Worm (Caenorhabditis elegans) whole organism, young adult: ENCODE data around the gene F23H12.7.

ENCODE experiments used
- B0035.1 ChIP-seq: sonication (generic microtip); optimal IDR thresholded peaks from 2 replicates; lab custom pipeline; 2016; ENCODE audit warnings: missing genetic modification characterization, mild to moderate bottlenecking, missing compliant biosample characterization, missing genotype, missing genetic modification reagents
- B0336.3 ChIP-seq: fragments of 200-800 bp; sonication (Bioruptor generic); IDR thresholded peaks from 2 replicates; pipeline ENCODE4 v1.3.6; 2022; ENCODE audit warnings: missing genetic modification characterization, missing compliant biosample characterization
- C06A6.2 ChIP-seq: fragments of 200-800 bp; sonication (Bioruptor generic); conservative IDR thresholded peaks from 2 replicates; pipeline ENCODE4 v1.3.6; 2022; ENCODE audit warnings: missing genetic modification characterization, missing compliant biosample characterization
- C17E4.6 ChIP-seq: fragments of 200-800 bp; sonication (Bioruptor generic); IDR thresholded peaks from 2 replicates; pipeline ENCODE4 v1.3.6; 2022; ENCODE audit warnings: missing genetic modification reagents, missing genetic modification characterization, missing compliant biosample characterization
- D2030.7 ChIP-seq: fragments of 200-800 bp; sonication (Bioruptor generic); IDR thresholded peaks from 2 replicates; pipeline ENCODE4 v1.3.6; 2022; ENCODE audit warnings: missing genetic modification reagents, missing genetic modification characterization, missing compliant biosample characterization
- F10E7.11 ChIP-seq: sonication (generic microtip); optimal IDR thresholded peaks from 2 replicates; lab custom pipeline; 2017; ENCODE audit warnings: mild to moderate bottlenecking, missing genetic modification characterization, moderate library complexity, missing compliant biosample characterization
- F23B12.7 ChIP-seq: sonication (generic microtip); optimal IDR thresholded peaks from 2 replicates; lab custom pipeline; 2017; ENCODE audit warnings: missing genetic modification characterization, mild to moderate bottlenecking, missing compliant biosample characterization, antibody characterized with exemption, moderate library complexity; ENCODE audit not compliant: insufficient read depth
- F37B4.10 ChIP-seq: fragments of 200-800 bp; sonication (Bioruptor generic); IDR thresholded peaks from 2 replicates; pipeline ENCODE4 v1.3.6; 2022; ENCODE audit warnings: missing genetic modification characterization, missing compliant biosample characterization
- Y79H2A.3 ChIP-seq: fragments of 200-800 bp; sonication (Bioruptor generic); conservative IDR thresholded peaks from 2 replicates; pipeline ENCODE4 v1.3.6; 2022; ENCODE audit warnings: missing genetic modification reagents, missing genetic modification characterization, missing compliant biosample characterization
- atf-7 ChIP-seq: sonication (generic microtip); optimal IDR thresholded peaks from 2 replicates; lab custom pipeline; 2017; ENCODE audit warnings: mild to moderate bottlenecking, missing genetic modification characterization, missing compliant biosample characterization
- attf-3 ChIP-seq: fragments of 200-800 bp; sonication (Bioruptor generic); conservative IDR thresholded peaks from 2 replicates; pipeline ENCODE4 v1.3.6; 2022; ENCODE audit warnings: missing genetic modification reagents, missing genetic modification characterization, missing compliant biosample characterization
- attf-5 ChIP-seq: fragments of 200-800 bp; sonication (Bioruptor generic); optimal IDR thresholded peaks from 2 replicates; lab custom pipeline; 2018; ENCODE audit warnings: mild to moderate bottlenecking, missing genetic modification characterization, missing compliant biosample characterization
- bed-1 ChIP-seq: fragments of 200-800 bp; sonication (Bioruptor generic); IDR thresholded peaks from 2 replicates; pipeline ENCODE4 v1.3.6; 2022; ENCODE audit warnings: missing genetic modification reagents, missing genetic modification characterization, missing compliant biosample characterization
- bed-2 ChIP-seq: fragments of 200-800 bp; sonication (Bioruptor generic); IDR thresholded peaks from 2 replicates; pipeline ENCODE4 v1.3.6; 2022; ENCODE audit warnings: missing genetic modification reagents, missing genetic modification characterization, missing compliant biosample characterization
- cebp-1 ChIP-seq, 2 experiments: fragments of 200-800 bp in 1 of 2; sonication (Bioruptor generic) in 1 of 2; sonication (generic microtip) in 1 of 2; IDR thresholded peaks in 1 of 2; optimal IDR thresholded peaks in 1 of 2; 2 replicates each; pipeline versions ENCODE4 v1.3.6 to Lab custom; 2017 to 2022; ENCODE audit warnings: missing compliant biosample characterization in 2 of 2, missing genetic modification characterization in 2 of 2, mild to moderate bottlenecking in 1 of 2, missing genetic modification reagents in 1 of 2, moderate library complexity in 1 of 2
- ceh-100 ChIP-seq: fragments of 200-800 bp; sonication (Bioruptor generic); IDR thresholded peaks from 2 replicates; pipeline ENCODE4 v1.3.6; 2022; ENCODE audit warnings: missing genetic modification reagents, missing genetic modification characterization, missing compliant biosample characterization
- chd-7 ChIP-seq: sonication (generic microtip); optimal IDR thresholded peaks from 2 replicates; lab custom pipeline; 2016; ENCODE audit warnings: mild to moderate bottlenecking, missing genetic modification characterization, moderate library complexity, missing compliant biosample characterization
- dpff-1 ChIP-seq: sonication (generic microtip); optimal IDR thresholded peaks from 2 replicates; lab custom pipeline; 2017; ENCODE audit warnings: mild to moderate bottlenecking, missing genetic modification characterization, missing compliant biosample characterization
- efl-1 ChIP-seq: fragments of 150-350 bp; optimal IDR thresholded peaks from 2 replicates; lab custom pipeline; 2014; ENCODE audit warnings: missing biosample characterization, missing genetic modification reagents, missing genetic modification characterization
- egl-18 ChIP-seq: fragments of 200-800 bp; sonication (Bioruptor generic); IDR thresholded peaks from 2 replicates; pipeline ENCODE4 v1.3.6; 2022; ENCODE audit warnings: missing genetic modification reagents, missing genetic modification characterization, missing compliant biosample characterization
- fkh-3 ChIP-seq: sonication (generic microtip); optimal IDR thresholded peaks from 2 replicates; lab custom pipeline; 2016; ENCODE audit warnings: mild to moderate bottlenecking, missing genetic modification characterization, missing compliant biosample characterization
- gei-17 ChIP-seq: fragments of 200-800 bp; sonication (Bioruptor generic); optimal IDR thresholded peaks from 2 replicates; lab custom pipeline; 2018; ENCODE audit warnings: mild to moderate bottlenecking, missing genetic modification characterization, missing compliant biosample characterization
- him-1 ChIP-seq: sonication (generic microtip); optimal IDR thresholded peaks from 2 replicates; lab custom pipeline; 2016; ENCODE audit warnings: missing genotype, missing genetic modification reagents, missing genetic modification characterization, missing compliant biosample characterization
- hrde-1 ChIP-seq: sonication (generic microtip); optimal IDR thresholded peaks from 2 replicates; lab custom pipeline; 2016; ENCODE audit warnings: missing genetic modification characterization, mild to moderate bottlenecking, missing compliant biosample characterization, moderate library complexity, missing genotype, missing genetic modification reagents, borderline replicate concordance
- let-526 ChIP-seq: fragments of 200-800 bp; sonication (Bioruptor generic); IDR thresholded peaks from 2 replicates; pipeline ENCODE4 v1.3.6; 2022; ENCODE audit warnings: missing genetic modification reagents, missing genetic modification characterization, missing compliant biosample characterization
- lin-26 ChIP-seq: fragments of 200-800 bp; sonication (Bioruptor generic); IDR thresholded peaks from 2 replicates; pipeline ENCODE4 v1.3.6; 2022; ENCODE audit warnings: missing genetic modification reagents, missing genetic modification characterization, missing compliant biosample characterization
- lir-1 ChIP-seq: fragments of 200-800 bp; sonication (Bioruptor generic); conservative IDR thresholded peaks from 2 replicates; pipeline ENCODE4 v1.3.6; 2022; ENCODE audit warnings: missing genetic modification reagents, missing genetic modification characterization, missing compliant biosample characterization
- madf-10 ChIP-seq: sonication (generic microtip); optimal IDR thresholded peaks from 2 replicates; lab custom pipeline; 2016; ENCODE audit warnings: mild to moderate bottlenecking, missing genetic modification characterization, missing compliant biosample characterization
- madf-6 ChIP-seq: fragments of 200-800 bp; sonication (Bioruptor generic); IDR thresholded peaks from 2 replicates; pipeline ENCODE4 v1.3.6; 2022; ENCODE audit warnings: missing genetic modification reagents, missing genetic modification characterization, missing compliant biosample characterization
- madf-8 ChIP-seq: fragments of 200-800 bp; sonication (Bioruptor generic); conservative IDR thresholded peaks from 2 replicates; pipeline ENCODE4 v1.3.6; 2022; ENCODE audit warnings: missing genetic modification reagents, missing genetic modification characterization, missing compliant biosample characterization
- mel-28 ChIP-seq: sonication (generic microtip); optimal IDR thresholded peaks from 2 replicates; lab custom pipeline; 2016; ENCODE audit warnings: borderline replicate concordance, mild to moderate bottlenecking, missing genetic modification characterization, missing compliant biosample characterization
- nfyb-1 ChIP-seq: fragments of 200-800 bp; sonication (Bioruptor generic); IDR thresholded peaks from 2 replicates; pipeline ENCODE4 v1.3.6; 2022; ENCODE audit warnings: missing genetic modification reagents, missing genetic modification characterization, missing compliant biosample characterization
- nhr-179 ChIP-seq: sonication (generic microtip); optimal IDR thresholded peaks from 2 replicates; lab custom pipeline; 2016; ENCODE audit warnings: mild to moderate bottlenecking, missing genetic modification characterization, missing compliant biosample characterization
- nhr-80 ChIP-seq: sonication (generic microtip); optimal IDR thresholded peaks from 2 replicates; lab custom pipeline; 2016; ENCODE audit warnings: missing genetic modification characterization, missing compliant biosample characterization
- sea-2 ChIP-seq: fragments of 200-800 bp; sonication (Bioruptor generic); IDR thresholded peaks from 2 replicates; pipeline ENCODE4 v1.3.6; 2022; ENCODE audit warnings: missing genetic modification characterization, missing compliant biosample characterization
- snpc-1.1 ChIP-seq: sonication (generic microtip); optimal IDR thresholded peaks from 2 replicates; lab custom pipeline; 2017; ENCODE audit warnings: missing genetic modification characterization, mild to moderate bottlenecking, missing compliant biosample characterization, antibody characterized with exemption, moderate library complexity, missing genotype, missing genetic modification reagents; ENCODE audit not compliant: insufficient read depth
- ztf-25 ChIP-seq: fragments of 200-800 bp; sonication (Bioruptor generic); IDR thresholded peaks from 2 replicates; pipeline ENCODE4 v1.3.6; 2022; ENCODE audit warnings: missing genetic modification reagents, missing genetic modification characterization, missing compliant biosample characterization
- ztf-26 ChIP-seq: sonication (generic microtip); optimal IDR thresholded peaks from 2 replicates; lab custom pipeline; 2017; ENCODE audit warnings: missing genetic modification characterization, missing compliant biosample characterization
- ztf-6 ChIP-seq: fragments of 200-800 bp; sonication (Bioruptor generic); IDR thresholded peaks from 2 replicates; pipeline ENCODE4 v1.3.6; 2022; ENCODE audit warnings: missing genetic modification reagents, missing genetic modification characterization, missing compliant biosample characterization

F23H12.7 gene

ce11 chrV:12397545-12397944 is 26.1 kb downstream of the F23H12.7 start, which contains the start of gene K01D12.5:
Gene K01D12.5 (plus strand): TSS chrV:12397845.
- no peak for TF ChIP-seq snpc-1.1 (tag; lab: Kevin White, UChicago)
- TF ChIP-seq chd-7 (tag; lab: Kevin White, UChicago): no peak
- TF ChIP-seq nfyb-1: no peak
- TF ChIP-seq lin-26: no peak
- TF ChIP-seq nhr-179: no peak
- TF ChIP-seq fkh-3 (tag; lab: Kevin White, UChicago): no peak
- no peak for TF ChIP-seq him-1 (tag; lab: Kevin White, UChicago)
- no peak for TF ChIP-seq F37B4.10 (GFP tag; lab: Robert Waterston, UW)
- no peak for TF ChIP-seq Y79H2A.3 (GFP tag; lab: Robert Waterston, UW)
- no peak for TF ChIP-seq C17E4.6 (GFP tag; lab: Robert Waterston, UW)
- TF ChIP-seq let-526 (GFP tag; lab: Robert Waterston, UW): no peak
- no peak for TF ChIP-seq bed-2 (GFP tag; lab: Robert Waterston, UW)
- no peak for TF ChIP-seq egl-18 (GFP tag; lab: Robert Waterston, UW)
- no peak for TF ChIP-seq ztf-6 (GFP tag; lab: Robert Waterston, UW)
- TF ChIP-seq B0035.1: no peak

- TF ChIP-seq F23B12.7 (peak; percentile 4), attf-3 (GFP tag; lab: Robert Waterston, UW) (peak; percentile 96), mel-28 (tag; lab: Kevin White, UChicago) (no peak), nhr-80 (tag; lab: Kevin White, UChicago) (peak; percentile 18), C06A6.2 (GFP tag; lab: Robert Waterston, UW) (no peak), hrde-1 (tag; lab: Kevin White, UChicago) (no peak), ceh-100 (GFP tag; lab: Robert Waterston, UW) (no peak), D2030.7 (GFP tag; lab: Robert Waterston, UW) (no peak), madf-10 (tag; lab: Kevin White, UChicago) (no peak), attf-5 (peak; percentile 7), atf-7 (tag; lab: Kevin White, UChicago) (peak; percentile 33), madf-6 (GFP tag; lab: Robert Waterston, UW) (peak; percentile 29; the same call in 1 of the 2 replicates)
Observed at ce11 chrV:12400677-12401236, 29.3 kb downstream of the F23H12.7 start, which contains the start of the genes K01D12.20 and miga-1. Gene K01D12.20 (minus strand): TSS chrV:12400814. Gene miga-1 (minus strand): TSS chrV:12400859.

DNA sequence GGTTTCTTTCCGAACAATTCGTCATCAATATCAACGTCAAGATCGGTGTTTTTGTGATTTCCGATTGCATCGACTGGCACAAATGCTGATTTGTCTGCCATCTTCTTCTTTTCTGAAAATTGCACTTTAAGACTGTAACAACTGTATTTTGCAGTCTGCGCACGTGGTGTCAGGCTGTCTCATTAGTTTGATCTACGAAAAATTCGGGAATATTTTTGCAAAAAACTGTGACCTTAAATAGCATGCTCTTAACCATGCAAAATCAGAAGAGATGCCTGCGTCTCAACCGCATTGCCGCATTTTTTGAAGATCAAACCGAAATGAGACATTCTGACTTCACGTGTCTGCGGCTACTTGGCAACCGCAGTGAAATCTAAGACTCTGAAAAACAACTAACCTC is 29.9 kb downstream of the F23H12.7 start, which contains the start of gene K01D12.7:
Gene K01D12.7, minus strand, starts transcription at position 101 of the 400 bp plus-strand sequence.
- TF ChIP-seq atf-7 (tag; lab: Kevin White, UChicago) (no peak), efl-1 (GFP tag; lab: Kevin White, UChicago) (peak; percentile 22), madf-8 (GFP tag; lab: Robert Waterston, UW) (0 out of 2 replicates have a peak, but pooled peaks have one; percentile 7), madf-6 (GFP tag; lab: Robert Waterston, UW) (peak; percentile 80), attf-3 (GFP tag; lab: Robert Waterston, UW) (0 out of 2 replicates have a peak, but pooled peaks have one; percentile 31), sea-2 (GFP tag; lab: Robert Waterston, UW) (no peak)

DNA sequence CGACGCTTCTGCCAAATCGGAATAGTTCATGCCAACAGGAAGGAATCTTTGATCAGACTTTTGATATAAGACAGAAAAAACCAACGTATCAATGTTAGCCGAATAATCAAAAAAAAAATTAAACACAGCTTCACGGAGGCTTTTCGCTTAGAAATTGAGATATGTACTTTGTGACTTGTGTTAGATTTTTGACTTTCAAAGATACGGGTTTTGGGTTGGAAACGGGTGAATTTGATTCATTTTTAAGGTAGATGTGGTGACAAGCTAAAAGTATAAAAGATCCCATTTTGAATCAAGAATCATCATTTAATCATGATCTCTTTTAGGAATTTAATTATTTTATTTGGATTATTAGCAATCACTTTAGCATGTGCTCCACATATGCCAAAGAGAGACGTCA is 30.9 kb downstream of the F23H12.7 start, which contains the start of gene K01D12.8:
Gene K01D12.8, plus strand, starts transcription at position 301 of the 400 bp plus-strand sequence.
- TF ChIP-seq bed-1 (GFP tag; lab: Robert Waterston, UW): no peak
- TF ChIP-seq gei-17 (GFP tag; lab: Kevin White, UChicago): no peak
- TF ChIP-seq ztf-26: no peak
- TF ChIP-seq C17E4.6 (GFP tag; lab: Robert Waterston, UW): no peak
- TF ChIP-seq F10E7.11: no peak
- no peak for TF ChIP-seq lir-1 (GFP tag; lab: Robert Waterston, UW)
- TF ChIP-seq cebp-1 (GFP tag; IDR thresholded peaks at IDR 0.05; lab: Robert Waterston, UW): no peak
- TF ChIP-seq cebp-1 (tag; optimal IDR thresholded peaks at IDR 0.05; lab: Kevin White, UChicago): no peak
- TF ChIP-seq dpff-1 (tag; lab: Kevin White, UChicago): no peak
- no peak for TF ChIP-seq efl-1 (GFP tag; lab: Kevin White, UChicago)
- no peak for TF ChIP-seq ztf-25
- TF ChIP-seq B0336.3 (GFP tag; lab: Robert Waterston, UW): no peak
